Worm (Caenorhabditis elegans) whole organism, young adult: ENCODE results near the gene T27A10.2.
A peak's percentile ranks its signal among the peaks of the same experiment; 100 is the strongest.

Source experiments
- B0019.2 ChIP-seq: fragments of 200-800 bp; sonication (Bioruptor generic); conservative IDR thresholded peaks from 2 replicates; pipeline ENCODE4 v1.3.6; 2022; ENCODE audit warnings: missing genetic modification reagents, missing genetic modification characterization, missing compliant biosample characterization
- B0035.1 ChIP-seq: sonication (generic microtip); optimal IDR thresholded peaks from 2 replicates; lab custom pipeline; 2016; ENCODE audit warnings: missing genetic modification characterization, mild to moderate bottlenecking, missing compliant biosample characterization, missing genotype, missing genetic modification reagents
- F37B4.10 ChIP-seq: fragments of 200-800 bp; sonication (Bioruptor generic); IDR thresholded peaks from 2 replicates; pipeline ENCODE4 v1.3.6; 2022; ENCODE audit warnings: missing genetic modification characterization, missing compliant biosample characterization
- F39B2.1 ChIP-seq: fragments of 200-800 bp; sonication (Bioruptor generic); IDR thresholded peaks from 2 replicates; pipeline ENCODE4 v1.3.6; 2022; ENCODE audit warnings: missing genetic modification reagents, missing genetic modification characterization, missing compliant biosample characterization
- F55B11.4 ChIP-seq: sonication (generic microtip); optimal IDR thresholded peaks from 2 replicates; lab custom pipeline; 2016; ENCODE audit warnings: missing compliant biosample characterization, missing genetic modification characterization, borderline replicate concordance; ENCODE audit not compliant: insufficient read depth
- Y53F4B.3 ChIP-seq: fragments of 200-800 bp; sonication (Bioruptor generic); IDR thresholded peaks from 2 replicates; pipeline ENCODE4 v1.3.6; 2022; ENCODE audit warnings: missing genetic modification reagents, missing genetic modification characterization, missing compliant biosample characterization
- Y79H2A.3 ChIP-seq: fragments of 200-800 bp; sonication (Bioruptor generic); conservative IDR thresholded peaks from 2 replicates; pipeline ENCODE4 v1.3.6; 2022; ENCODE audit warnings: missing genetic modification reagents, missing genetic modification characterization, missing compliant biosample characterization
- akir-1 ChIP-seq: fragments of 200-800 bp; sonication (Bioruptor generic); optimal IDR thresholded peaks from 2 replicates; lab custom pipeline; 2018; ENCODE audit warnings: mild to moderate bottlenecking, missing genetic modification characterization, moderate library complexity, missing compliant biosample characterization
- ama-1 ChIP-seq, 3 experiments: fragments of 150-350 bp in 1 of 3; sonication (generic microtip) in 2 of 3; optimal IDR thresholded peaks; 2 replicates each; lab custom pipeline; 2014 to 2018; ENCODE audit warnings: missing biosample characterization in 2 of 3, missing genetic modification characterization in 2 of 3, missing genetic modification reagents in 2 of 3
- attf-5 ChIP-seq: fragments of 200-800 bp; sonication (Bioruptor generic); optimal IDR thresholded peaks from 2 replicates; lab custom pipeline; 2018; ENCODE audit warnings: mild to moderate bottlenecking, missing genetic modification characterization, missing compliant biosample characterization
- attf-6 ChIP-seq: fragments of 200-800 bp; sonication (Bioruptor generic); IDR thresholded peaks from 2 replicates; pipeline ENCODE4 v1.3.6; 2022; ENCODE audit warnings: missing genetic modification reagents, missing genetic modification characterization, missing compliant biosample characterization
- ccch-3 ChIP-seq: fragments of 200-800 bp; sonication (Bioruptor generic); optimal IDR thresholded peaks from 2 replicates; lab custom pipeline; 2018; ENCODE audit warnings: mild to moderate bottlenecking, missing genetic modification characterization, missing compliant biosample characterization
- cebp-1 ChIP-seq, 2 experiments: fragments of 200-800 bp in 1 of 2; sonication (Bioruptor generic) in 1 of 2; sonication (generic microtip) in 1 of 2; IDR thresholded peaks in 1 of 2; optimal IDR thresholded peaks in 1 of 2; 2 replicates each; pipeline versions ENCODE4 v1.3.6 to Lab custom; 2017 to 2022; ENCODE audit warnings: missing compliant biosample characterization in 2 of 2, missing genetic modification characterization in 2 of 2, mild to moderate bottlenecking in 1 of 2, missing genetic modification reagents in 1 of 2, moderate library complexity in 1 of 2
- cebp-2 ChIP-seq: fragments of 200-800 bp; sonication (Bioruptor generic); IDR thresholded peaks from 2 replicates; pipeline ENCODE4 v1.3.6; 2022; ENCODE audit warnings: missing genetic modification characterization, missing compliant biosample characterization
- ceh-100 ChIP-seq: fragments of 200-800 bp; sonication (Bioruptor generic); IDR thresholded peaks from 2 replicates; pipeline ENCODE4 v1.3.6; 2022; ENCODE audit warnings: missing genetic modification reagents, missing genetic modification characterization, missing compliant biosample characterization
- ceh-27 ChIP-seq: fragments of 200-800 bp; sonication (Bioruptor generic); optimal IDR thresholded peaks from 2 replicates; lab custom pipeline; 2018; ENCODE audit warnings: mild to moderate bottlenecking, missing genetic modification characterization, moderate library complexity, missing compliant biosample characterization
- ceh-58 ChIP-seq: fragments of 200-800 bp; sonication (Bioruptor generic); IDR thresholded peaks from 2 replicates; pipeline ENCODE4 v1.3.6; 2022; ENCODE audit warnings: missing genetic modification characterization, missing compliant biosample characterization
- ceh-79 ChIP-seq: sonication (generic microtip); optimal IDR thresholded peaks from 2 replicates; lab custom pipeline; 2017; ENCODE audit warnings: mild to moderate bottlenecking, missing genetic modification characterization, missing compliant biosample characterization
- ceh-91 ChIP-seq: fragments of 200-800 bp; sonication (Bioruptor generic); IDR thresholded peaks from 2 replicates; pipeline ENCODE4 v1.3.6; 2022; ENCODE audit warnings: missing genetic modification reagents, missing genetic modification characterization, missing compliant biosample characterization
- die-1 ChIP-seq: sonication (generic microtip); optimal IDR thresholded peaks from 2 replicates; lab custom pipeline; 2016; ENCODE audit warnings: missing genotype, mild to moderate bottlenecking, missing genetic modification characterization, missing compliant biosample characterization
- dpff-1 ChIP-seq: sonication (generic microtip); optimal IDR thresholded peaks from 2 replicates; lab custom pipeline; 2017; ENCODE audit warnings: mild to moderate bottlenecking, missing genetic modification characterization, missing compliant biosample characterization
- egl-18 ChIP-seq: fragments of 200-800 bp; sonication (Bioruptor generic); IDR thresholded peaks from 2 replicates; pipeline ENCODE4 v1.3.6; 2022; ENCODE audit warnings: missing genetic modification reagents, missing genetic modification characterization, missing compliant biosample characterization
- ets-4 ChIP-seq: fragments of 200-800 bp; sonication (Bioruptor generic); optimal IDR thresholded peaks from 2 replicates; lab custom pipeline; 2018; ENCODE audit warnings: mild to moderate bottlenecking, missing genetic modification characterization, missing compliant biosample characterization
- him-1 ChIP-seq: sonication (generic microtip); optimal IDR thresholded peaks from 2 replicates; lab custom pipeline; 2016; ENCODE audit warnings: missing genotype, missing genetic modification reagents, missing genetic modification characterization, missing compliant biosample characterization
- hlh-26 ChIP-seq: fragments of 200-800 bp; sonication (Bioruptor generic); conservative IDR thresholded peaks from 2 replicates; pipeline ENCODE4 v1.3.6; 2022; ENCODE audit warnings: missing genetic modification reagents, missing genetic modification characterization, missing compliant biosample characterization
- hmg-1.2 ChIP-seq: fragments of 200-800 bp; sonication (Bioruptor generic); IDR thresholded peaks from 2 replicates; pipeline ENCODE4 v1.3.6; 2022; ENCODE audit warnings: missing genetic modification reagents, missing genetic modification characterization, missing compliant biosample characterization
- lag-1 ChIP-seq: fragments of 200-800 bp; sonication (Bioruptor generic); IDR thresholded peaks from 2 replicates; pipeline ENCODE4 v1.3.6; 2022; ENCODE audit warnings: missing genetic modification reagents, missing genetic modification characterization, missing compliant biosample characterization
- let-607 ChIP-seq, 2 experiments: fragments of 200-800 bp in 1 of 2; sonication (Bioruptor generic) in 1 of 2; sonication (generic microtip) in 1 of 2; optimal IDR thresholded peaks; 2 replicates each; lab custom pipeline; 2016 to 2018; ENCODE audit warnings: mild to moderate bottlenecking in 2 of 2, missing compliant biosample characterization in 2 of 2, missing genetic modification characterization in 2 of 2, moderate library complexity in 2 of 2, missing genotype in 1 of 2
- lin-26 ChIP-seq: fragments of 200-800 bp; sonication (Bioruptor generic); IDR thresholded peaks from 2 replicates; pipeline ENCODE4 v1.3.6; 2022; ENCODE audit warnings: missing genetic modification reagents, missing genetic modification characterization, missing compliant biosample characterization
- lsl-1 ChIP-seq: fragments of 200-800 bp; sonication (Bioruptor generic); optimal IDR thresholded peaks from 2 replicates; lab custom pipeline; 2018; ENCODE audit warnings: mild to moderate bottlenecking, missing genetic modification characterization, moderate library complexity, missing compliant biosample characterization
- mel-28 ChIP-seq: sonication (generic microtip); optimal IDR thresholded peaks from 2 replicates; lab custom pipeline; 2016; ENCODE audit warnings: borderline replicate concordance, mild to moderate bottlenecking, missing genetic modification characterization, missing compliant biosample characterization
- mes-4 ChIP-seq: sonication (generic microtip); optimal IDR thresholded peaks from 2 replicates; lab custom pipeline; 2016; ENCODE audit warnings: missing genotype, missing genetic modification characterization, missing compliant biosample characterization
- mxl-1 ChIP-seq: sonication (generic microtip); optimal IDR thresholded peaks from 2 replicates; lab custom pipeline; 2016; ENCODE audit warnings: missing genetic modification characterization, missing compliant biosample characterization
- nhr-179 ChIP-seq: sonication (generic microtip); optimal IDR thresholded peaks from 2 replicates; lab custom pipeline; 2016; ENCODE audit warnings: mild to moderate bottlenecking, missing genetic modification characterization, missing compliant biosample characterization
- nhr-80 ChIP-seq: sonication (generic microtip); optimal IDR thresholded peaks from 2 replicates; lab custom pipeline; 2016; ENCODE audit warnings: missing genetic modification characterization, missing compliant biosample characterization
- nhr-90 ChIP-seq: sonication (generic microtip); optimal IDR thresholded peaks from 2 replicates; lab custom pipeline; 2016; ENCODE audit warnings: missing genotype, mild to moderate bottlenecking, missing genetic modification characterization, missing compliant biosample characterization
- pbrm-1 ChIP-seq: fragments of 200-800 bp; sonication (Bioruptor generic); IDR thresholded peaks from 2 replicates; pipeline ENCODE4 v1.3.6; 2022; ENCODE audit warnings: missing genetic modification reagents, missing genetic modification characterization, missing compliant biosample characterization
- pha-4 ChIP-seq: fragments of 150-350 bp; sonication (generic microtip); optimal IDR thresholded peaks from 2 replicates; lab custom pipeline; 2014; ENCODE audit warnings: missing biosample characterization, missing genetic modification reagents, missing genetic modification characterization
- rec-8 ChIP-seq, 2 experiments: sonication (generic microtip); optimal IDR thresholded peaks; 2 replicates each; lab custom pipeline; 2016; ENCODE audit warnings: mild to moderate bottlenecking in 2 of 2, missing genetic modification characterization in 2 of 2, missing genetic modification reagents in 2 of 2, missing genotype in 2 of 2, missing biosample characterization in 1 of 2, missing compliant biosample characterization in 1 of 2, moderate library complexity in 1 of 2
- repo-1 ChIP-seq: sonication (generic microtip); optimal IDR thresholded peaks from 2 replicates; lab custom pipeline; 2017; ENCODE audit warnings: mild to moderate bottlenecking, missing genetic modification characterization, missing compliant biosample characterization
- rpc-1 ChIP-seq, 2 experiments: fragments of 150-350 bp in 1 of 2; sonication (generic microtip) in 1 of 2; optimal IDR thresholded peaks; 2 replicates each; lab custom pipeline; 2014 to 2018; ENCODE audit warnings: missing biosample characterization in 1 of 2, missing genetic modification characterization in 1 of 2, missing genetic modification reagents in 1 of 2, missing genotype in 1 of 2
- snpc-3.4 ChIP-seq: sonication (generic microtip); optimal IDR thresholded peaks from 2 replicates; lab custom pipeline; 2017; ENCODE audit warnings: missing genetic modification characterization, mild to moderate bottlenecking, missing compliant biosample characterization, antibody characterized with exemption, moderate library complexity, missing genotype, missing genetic modification reagents
- somi-1 ChIP-seq: fragments of 200-800 bp; sonication (Bioruptor generic); optimal IDR thresholded peaks from 2 replicates; lab custom pipeline; 2018; ENCODE audit warnings: mild to moderate bottlenecking, missing genetic modification characterization, missing compliant biosample characterization
- tbx-9 ChIP-seq: sonication (generic microtip); optimal IDR thresholded peaks from 2 replicates; lab custom pipeline; 2016; ENCODE audit warnings: borderline replicate concordance, missing genetic modification characterization, inconsistent platforms, missing compliant biosample characterization
- tlf-1 ChIP-seq: fragments of 200-800 bp; sonication (Bioruptor generic); optimal IDR thresholded peaks from 2 replicates; lab custom pipeline; 2018; ENCODE audit warnings: mild to moderate bottlenecking, missing genetic modification characterization, missing compliant biosample characterization
- zim-3 ChIP-seq: sonication (generic microtip); optimal IDR thresholded peaks from 2 replicates; lab custom pipeline; 2017; ENCODE audit warnings: mild to moderate bottlenecking, missing genetic modification characterization, moderate library complexity, missing compliant biosample characterization
- ztf-25 ChIP-seq: fragments of 200-800 bp; sonication (Bioruptor generic); IDR thresholded peaks from 2 replicates; pipeline ENCODE4 v1.3.6; 2022; ENCODE audit warnings: missing genetic modification reagents, missing genetic modification characterization, missing compliant biosample characterization
- ztf-6 ChIP-seq: fragments of 200-800 bp; sonication (Bioruptor generic); IDR thresholded peaks from 2 replicates; pipeline ENCODE4 v1.3.6; 2022; ENCODE audit warnings: missing genetic modification reagents, missing genetic modification characterization, missing compliant biosample characterization

The T27A10.2 gene

DNA sequence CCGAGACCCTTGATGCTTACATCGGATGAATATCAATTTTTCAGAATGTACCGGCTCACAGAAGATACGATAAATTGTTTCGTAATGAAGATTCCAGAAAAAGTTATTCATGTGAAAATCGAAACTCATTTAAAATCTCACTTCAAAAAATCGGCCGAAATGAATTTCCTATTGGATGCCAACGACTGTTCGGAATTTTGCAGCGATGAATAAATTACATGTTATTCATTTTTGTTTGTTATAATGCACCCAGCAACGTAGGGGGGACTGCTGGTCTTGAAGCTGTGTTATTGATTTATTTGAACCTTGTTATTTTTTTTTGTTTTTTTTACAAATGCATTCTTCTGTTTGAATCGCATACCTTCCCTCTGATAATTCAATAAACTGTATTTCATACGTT lies 18.9 kb upstream of the T27A10.2 start (continued):
- TF ChIP-seq B0035.1 (no peak), hlh-26 (GFP tag; lab: Robert Waterston, UW) (no peak), Y79H2A.3 (GFP tag; lab: Robert Waterston, UW) (no peak), somi-1 (GFP tag; lab: Kevin White, UChicago) (no peak), F39B2.1 (GFP tag; lab: Robert Waterston, UW) (no peak), attf-6 (no peak), him-1 (tag; lab: Kevin White, UChicago) (no peak), attf-5 (no peak), cebp-2 (no peak), tbx-9 (no peak), ceh-100 (GFP tag; lab: Robert Waterston, UW) (no peak), ceh-79 (tag; lab: Kevin White, UChicago) (no peak), rpc-1 (optimal IDR thresholded peaks at IDR 0.05; lab: Kevin White, UChicago) (no peak), rpc-1 (tag; optimal IDR thresholded peaks at IDR 0.05; lab: Kevin White, UChicago) (no peak), ceh-91 (no peak), lag-1 (GFP tag; lab: Robert Waterston, UW) (no peak), F37B4.10 (GFP tag; lab: Robert Waterston, UW) (no peak), ets-4 (GFP tag; lab: Kevin White, UChicago) (no peak), hmg-1.2 (GFP tag; lab: Robert Waterston, UW) (no peak; the same call in 1 of the 2 replicates), rec-8 (tag; optimal IDR thresholded peaks at IDR 0.05; lab: Kevin White, UChicago) (no peak), ztf-25 (no peak), pha-4 (tag; lab: Kevin White, UChicago) (no peak), nhr-80 (tag; lab: Kevin White, UChicago) (no peak), die-1 (no peak), cebp-1 (GFP tag; IDR thresholded peaks at IDR 0.05; lab: Robert Waterston, UW) (no peak), cebp-1 (tag; optimal IDR thresholded peaks at IDR 0.05; lab: Kevin White, UChicago) (no peak), dpff-1 (no peak), mel-28 (tag; lab: Kevin White, UChicago) (no peak), repo-1 (tag; lab: Kevin White, UChicago) (peak; percentile 37), Y53F4B.3 (GFP tag; lab: Robert Waterston, UW) (no peak), B0019.2 (GFP tag; lab: Robert Waterston, UW) (no peak), nhr-179 (tag; lab: Kevin White, UChicago) (no peak), tlf-1 (GFP tag; lab: Kevin White, UChicago) (peak; percentile 28), mes-4 (no peak), zim-3 (tag; lab: Kevin White, UChicago) (no peak), egl-18 (GFP tag; lab: Robert Waterston, UW) (no peak), lsl-1 (GFP tag; lab: Kevin White, UChicago) (no peak), lin-26 (GFP tag; lab: Robert Waterston, UW) (no peak), ceh-58 (GFP tag; lab: Robert Waterston, UW) (no peak), nhr-90 (tag; lab: Kevin White, UChicago) (peak; percentile 30), let-607 (tag; optimal IDR thresholded peaks at IDR 0.05; lab: Kevin White, UChicago) (peak in 1 of 2 experiments; percentile 4), ztf-6 (no peak), mxl-1 (tag; lab: Kevin White, UChicago) (no peak), F55B11.4 (tag; lab: Kevin White, UChicago) (no peak), pbrm-1 (GFP tag; lab: Robert Waterston, UW) (0 out of 2 replicates have a peak, but pooled peaks have one; percentile 14), ama-1 (optimal IDR thresholded peaks at IDR 0.05; lab: Kevin White, UChicago) (no peak), ama-1 (GFP tag; optimal IDR thresholded peaks at IDR 0.05; lab: Kevin White, UChicago) (no peak), snpc-3.4 (tag; lab: Kevin White, UChicago) (no peak), ceh-27 (GFP tag; lab: Kevin White, UChicago) (no peak), akir-1 (GFP tag; lab: Kevin White, UChicago) (no peak), ccch-3 (GFP tag; lab: Kevin White, UChicago) (no peak)
